Fruit fly (Drosophila melanogaster): ENCODE data around the gene CG43145.

The CG43145 gene

DNA sequence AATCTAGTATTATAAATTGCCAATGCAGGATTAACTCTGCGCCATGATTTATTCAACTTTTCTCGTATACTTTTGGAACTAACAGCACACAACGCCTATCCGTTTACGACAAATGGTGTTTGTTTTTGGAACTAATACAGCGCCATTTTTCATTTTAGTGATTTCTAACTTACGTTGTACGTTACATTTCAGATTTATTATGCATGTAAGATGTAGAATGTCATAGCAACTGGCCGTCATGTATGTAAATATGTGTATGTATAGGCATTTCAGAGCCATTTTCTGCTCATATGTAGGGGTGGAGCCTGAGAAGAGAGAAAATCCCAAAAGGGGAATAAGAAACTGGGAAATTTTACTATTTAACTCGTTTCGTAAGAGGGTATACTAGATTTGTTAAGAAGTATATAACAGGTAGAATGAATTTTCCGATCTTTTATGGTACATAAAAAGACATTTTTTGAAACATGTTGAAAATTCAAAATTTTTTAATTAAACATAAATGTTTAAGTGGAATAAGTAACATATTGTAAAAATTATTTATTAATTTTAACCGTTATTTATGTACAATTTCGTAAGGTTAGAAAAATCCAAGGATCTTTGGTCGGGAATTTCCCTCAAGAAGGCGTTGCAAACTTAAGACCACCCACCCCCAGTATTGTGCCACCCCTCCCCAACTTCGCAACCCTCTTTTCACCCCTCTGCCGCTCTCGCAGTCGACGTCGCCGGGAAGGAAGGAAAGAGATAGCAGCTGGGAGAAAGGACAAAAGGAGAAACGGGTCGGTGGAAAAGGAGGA lies 44.1 kb upstream of the CG43145 start (continued):
- TF ChIP-seq CG13894 (tag; optimal IDR thresholded peaks at IDR 0.05): peak; percentile 83
- TF ChIP-seq fd3F (GFP tag; optimal IDR thresholded peaks at IDR 0.05): no peak
- TF ChIP-seq Abd-B (GFP tag; optimal IDR thresholded peaks at IDR 0.05): peak; percentile 53
- TF ChIP-seq ranshi (GFP tag; IDR thresholded peaks at IDR 0.05): peak; percentile 39; the same call in 1 of the 2 replicates
- TF ChIP-seq CG18764 (GFP tag; optimal IDR thresholded peaks at IDR 0.05): peak; percentile 36
- peak; percentile 58 for TF ChIP-seq CoRest (tag; optimal IDR thresholded peaks at IDR 0.05)
- peak; percentile 95 for TF ChIP-seq sens (GFP tag)
- TF ChIP-seq shn (GFP tag; optimal IDR thresholded peaks at IDR 0.05): no peak
- TF ChIP-seq Hr3 (GFP tag; optimal IDR thresholded peaks at IDR 0.05): peak; percentile 24
- peak; percentile 36 for TF ChIP-seq ERR (GFP tag; optimal IDR thresholded peaks at IDR 0.05)
- peak; percentile 89 for TF ChIP-seq Bgb (GFP tag; IDR thresholded peaks at IDR 0.05; ENCODE audit: partially characterized antibody)
- TF ChIP-seq CG1602 (GFP tag; optimal IDR thresholded peaks at IDR 0.05): peak; percentile 23
- TF ChIP-seq Asciz (GFP tag; optimal IDR thresholded peaks at IDR 0.05): peak; percentile 8
- TF ChIP-seq amos (GFP tag; IDR thresholded peaks at IDR 0.05; ENCODE audit: partially characterized antibody): peak; percentile 83; the same call in 1 of the 2 replicates
- TF ChIP-seq CG17912 (GFP tag; optimal IDR thresholded peaks at IDR 0.05): peak; percentile 45
- peak; percentile 84 for TF ChIP-seq sd (tag; optimal IDR thresholded peaks at IDR 0.05)
- TF ChIP-seq CG3847 (GFP tag; IDR thresholded peaks at IDR 0.05): peak; percentile 44; the same call in 1 of the 2 replicates
- TF ChIP-seq Lhr (GFP tag; optimal IDR thresholded peaks at IDR 0.05): peak; percentile 80
- TF ChIP-seq CG7556 (GFP tag; optimal IDR thresholded peaks at IDR 0.05): peak; percentile 34
- peak; percentile 62 for TF ChIP-seq pnt (GFP tag; optimal IDR thresholded peaks at IDR 0.05)
- TF ChIP-seq CG17568 (GFP tag; optimal IDR thresholded peaks at IDR 0.05): no peak
- TF ChIP-seq Drgx (GFP tag; IDR thresholded peaks at IDR 0.05): peak; percentile 81
- peak; percentile 51; the same call in 1 of the 2 replicates for TF ChIP-seq CG17328 (GFP tag; IDR thresholded peaks at IDR 0.05)
- TF ChIP-seq CG2120 (GFP tag; optimal IDR thresholded peaks at IDR 0.05): peak; percentile 52
- peak; percentile 55 for TF ChIP-seq CG6272 (GFP tag; IDR thresholded peaks at IDR 0.05)
- no peak for TF ChIP-seq CG9609 (GFP tag; optimal IDR thresholded peaks at IDR 0.05)
- peak; percentile 54 for TF ChIP-seq CG1792 (GFP tag; optimal IDR thresholded peaks at IDR 0.05)
- 0 out of 4 replicates have a peak, but pooled peaks have one; percentile 12 for TF ChIP-seq Gug (GFP tag; IDR thresholded peaks at IDR 0.05)
- peak; percentile 55 for TF ChIP-seq CG31365 (tag; optimal IDR thresholded peaks at IDR 0.05)
- TF ChIP-seq CG10431 (GFP tag; optimal IDR thresholded peaks at IDR 0.05): no peak
- peak; percentile 47 for TF ChIP-seq CG11504 (tag; optimal IDR thresholded peaks at IDR 0.05)
- peak; percentile 31 for TF ChIP-seq CG12942 (GFP tag; optimal IDR thresholded peaks at IDR 0.05)
- 0 out of 2 replicates have a peak, but pooled peaks have one; percentile 3 for TF ChIP-seq al (GFP tag; IDR thresholded peaks at IDR 0.05)
- TF ChIP-seq CG13287 (GFP tag; IDR thresholded peaks at IDR 0.05; ENCODE audit: partially characterized antibody): peak; percentile 51
- peak; percentile 3 for TF ChIP-seq Hmx (GFP tag; optimal IDR thresholded peaks at IDR 0.05)
- TF ChIP-seq Hr78 (GFP tag; optimal IDR thresholded peaks at IDR 0.05): no peak
- no peak for TF ChIP-seq CG3726 (GFP tag; IDR thresholded peaks at IDR 0.05)
- TF ChIP-seq CG12659 (GFP tag; optimal IDR thresholded peaks at IDR 0.05): peak; percentile 32
- TF ChIP-seq CG10267 (tag; optimal IDR thresholded peaks at IDR 0.05): peak; percentile 62
- TF ChIP-seq gsb-n (tag; optimal IDR thresholded peaks at IDR 0.05): no peak
- TF ChIP-seq gt (GFP tag; IDR thresholded peaks at IDR 0.05): no peak
- peak; percentile 79 for TF ChIP-seq nmo (GFP tag; optimal IDR thresholded peaks at IDR 0.05)
- peak; percentile 71 for TF ChIP-seq Fer1 (GFP tag; optimal IDR thresholded peaks at IDR 0.05)
- TF ChIP-seq CG11456 (GFP tag; IDR thresholded peaks at IDR 0.05): peak; percentile 89
- peak; percentile 21 for TF ChIP-seq vfl (GFP tag; optimal IDR thresholded peaks at IDR 0.05)
- peak; percentile 48 to 60 for TF ChIP-seq Trl (optimal IDR thresholded peaks at IDR 0.05)
- peak; percentile 74 for TF ChIP-seq Trl (GFP tag; optimal IDR thresholded peaks at IDR 0.05)
- peak; percentile 32 for TF ChIP-seq Sox102F (GFP tag; optimal IDR thresholded peaks at IDR 0.05)
- TF ChIP-seq CG14441 (GFP tag; IDR thresholded peaks at IDR 0.05): peak; percentile 62
